Worm (Caenorhabditis elegans): ENCODE data around the gene arc-1.
"Not testable (repeated sequence)": the region's sequence is repeated elsewhere in the genome, so short reads cannot be mapped to it uniquely, and the experiment has no call there.

The arc-1 gene

ce11 chrII:9717904-9718303 is 43.1 kb downstream of the arc-1 start, which contains the start of gene Y53C12A.6:
Y53C12A.6 (minus strand) TSS chrII:9718004.
- TF ChIP-seq flt-1 (GFP tag; IDR thresholded peaks at IDR 0.05) (no peak), tab-1 (GFP tag; IDR thresholded peaks at IDR 0.05) (no peak), ztf-23 (GFP tag; IDR thresholded peaks at IDR 0.05) (no peak), med-1 (GFP tag; optimal IDR thresholded peaks at IDR 0.05; ENCODE audit: insufficient read depth) (no peak), T22C8.4 (GFP tag; IDR thresholded peaks at IDR 0.05) (no peak), ref-1 (GFP tag; conservative IDR thresholded peaks at IDR 0.05) (no peak), ztf-29 (GFP tag; IDR thresholded peaks at IDR 0.05) (no peak), klf-2 (GFP tag; conservative IDR thresholded peaks at IDR 0.05) (no peak), cog-1 (tag; optimal IDR thresholded peaks at IDR 0.05) (no peak)

ce11 chrII:9718631-9719252 is 44.0 kb downstream of the arc-1 start, which contains the start of gene Y53C12A.11:
Y53C12A.11 (minus strand) TSS chrII:9718698.
- TF ChIP-seq cog-1 (tag; optimal IDR thresholded peaks at IDR 0.05); ref-1 (GFP tag; conservative IDR thresholded peaks at IDR 0.05); klf-2 (GFP tag; conservative IDR thresholded peaks at IDR 0.05): not testable (repeated sequence)

ce11 chrII:9724464-9724863 is 49.7 kb downstream of the arc-1 start, which contains the start of gene cutl-2:
cutl-2 (minus strand) TSS chrII:9724673.
- TF ChIP-seq ref-1 (GFP tag; conservative IDR thresholded peaks at IDR 0.05) (no peak), cog-1 (tag; optimal IDR thresholded peaks at IDR 0.05) (no peak), flt-1 (GFP tag; IDR thresholded peaks at IDR 0.05) (no peak), klf-2 (GFP tag; conservative IDR thresholded peaks at IDR 0.05) (no peak), ztf-29 (GFP tag; IDR thresholded peaks at IDR 0.05) (no peak), tab-1 (GFP tag; IDR thresholded peaks at IDR 0.05) (no peak)

- TF ChIP-seq klf-2 (GFP tag; conservative IDR thresholded peaks at IDR 0.05): no peak
- no peak for TF ChIP-seq med-1 (GFP tag; optimal IDR thresholded peaks at IDR 0.05; ENCODE audit: insufficient read depth)
- TF ChIP-seq tab-1 (GFP tag; IDR thresholded peaks at IDR 0.05): no peak
- no peak for TF ChIP-seq flt-1 (GFP tag; IDR thresholded peaks at IDR 0.05)
- TF ChIP-seq ztf-29 (GFP tag; IDR thresholded peaks at IDR 0.05): no peak
- no peak for TF ChIP-seq T22C8.4 (GFP tag; IDR thresholded peaks at IDR 0.05)
These were observed 50.3 kb downstream of the arc-1 start for ce11 chrII:9725056-9725455.
